Worm (Caenorhabditis elegans) whole organism, L2 larva: ENCODE results near the gene nuo-5.

Experiments used
- C34F6.9 ChIP-seq: fragments of 150-350 bp; optimal IDR thresholded peaks from 2 replicates; lab custom pipeline; 2014; ENCODE audit warnings: missing biosample characterization, missing genetic modification characterization
- F13H6.1 ChIP-seq: sonication (generic microtip); optimal IDR thresholded peaks from 2 replicates; lab custom pipeline; 2016; ENCODE audit warnings: missing genetic modification characterization, missing compliant biosample characterization
- R02D3.7 ChIP-seq: fragments of 150-350 bp; optimal IDR thresholded peaks from 2 replicates; lab custom pipeline; 2014; ENCODE audit warnings: missing biosample characterization, missing genetic modification characterization
- Y55F3AM.14 ChIP-seq: fragments of 200-800 bp; sonication (Bioruptor generic); optimal IDR thresholded peaks from 2 replicates; lab custom pipeline; 2018; ENCODE audit warnings: mild to moderate bottlenecking, missing genetic modification characterization, missing compliant biosample characterization
- ZK546.5 ChIP-seq: sonication (generic microtip); optimal IDR thresholded peaks from 2 replicates; lab custom pipeline; 2017; ENCODE audit warnings: missing biosample characterization, missing genetic modification characterization
- alr-1 ChIP-seq: fragments of 150-350 bp; optimal IDR thresholded peaks from 2 replicates; lab custom pipeline; 2014; ENCODE audit warnings: missing biosample characterization, missing genetic modification characterization
- aly-2 ChIP-seq: fragments of 150-350 bp; optimal IDR thresholded peaks from 2 replicates; lab custom pipeline; 2014; ENCODE audit warnings: missing biosample characterization, missing genetic modification characterization
- blmp-1 ChIP-seq: sonication (generic microtip); optimal IDR thresholded peaks from 2 replicates; lab custom pipeline; 2017; ENCODE audit warnings: missing genetic modification characterization, mild to moderate bottlenecking, missing compliant biosample characterization, antibody characterized with exemption, moderate library complexity; ENCODE audit not compliant: insufficient read depth
- ceh-82 ChIP-seq: fragments of 150-350 bp; optimal IDR thresholded peaks from 2 replicates; lab custom pipeline; 2014; ENCODE audit warnings: missing biosample characterization, missing genetic modification characterization
- crh-2 ChIP-seq: sonication (generic microtip); optimal IDR thresholded peaks from 2 replicates; lab custom pipeline; 2017; ENCODE audit warnings: missing biosample characterization, missing genetic modification characterization
- dmd-4 ChIP-seq: sonication (generic microtip); optimal IDR thresholded peaks from 2 replicates; lab custom pipeline; 2017; ENCODE audit warnings: missing biosample characterization, missing genetic modification characterization
- elt-1 ChIP-seq: fragments of 150-350 bp; optimal IDR thresholded peaks from 2 replicates; lab custom pipeline; 2014; ENCODE audit warnings: missing biosample characterization, missing genetic modification characterization
- elt-3 ChIP-seq: sonication (generic microtip); optimal IDR thresholded peaks from 2 replicates; lab custom pipeline; 2017; ENCODE audit warnings: missing biosample characterization, missing genetic modification characterization
- gmeb-1 ChIP-seq: fragments of 150-350 bp; optimal IDR thresholded peaks from 2 replicates; lab custom pipeline; 2014; ENCODE audit warnings: missing biosample characterization, missing genetic modification characterization
- lin-11 ChIP-seq: fragments of 150-350 bp; sonication (generic microtip); optimal IDR thresholded peaks from 2 replicates; lab custom pipeline; 2014; ENCODE audit warnings: missing biosample characterization, missing genetic modification characterization, inconsistent platforms, mixed read lengths
- lin-39 ChIP-seq: fragments of 150-350 bp; optimal IDR thresholded peaks from 2 replicates; lab custom pipeline; 2014; ENCODE audit warnings: missing biosample characterization, missing genetic modification reagents, missing genetic modification characterization
- lsy-2 ChIP-seq, 2 experiments: fragments of 150-350 bp in 1 of 2; sonication (generic microtip) in 1 of 2; optimal IDR thresholded peaks; 2 replicates each; lab custom pipeline; 2014 to 2017; ENCODE audit warnings: missing biosample characterization in 2 of 2, missing genetic modification characterization in 2 of 2
- mab-5 ChIP-seq: fragments of 150-350 bp; optimal IDR thresholded peaks from 2 replicates; lab custom pipeline; 2014; ENCODE audit warnings: missing biosample characterization, missing genetic modification characterization
- mbf-1 ChIP-seq: sonication (generic microtip); optimal IDR thresholded peaks from 2 replicates; lab custom pipeline; 2017; ENCODE audit warnings: missing biosample characterization, missing genetic modification characterization
- mdl-1 ChIP-seq, 2 experiments: fragments of 150-350 bp in 1 of 2; sonication (generic microtip) in 1 of 2; optimal IDR thresholded peaks; 2 replicates each; lab custom pipeline; 2017; ENCODE audit warnings: missing biosample characterization in 2 of 2, missing genetic modification characterization in 2 of 2
- nhr-10 ChIP-seq: sonication (generic microtip); optimal IDR thresholded peaks from 2 replicates; lab custom pipeline; 2017; ENCODE audit warnings: missing biosample characterization, missing genetic modification characterization
- nhr-21 ChIP-seq: fragments of 150-350 bp; optimal IDR thresholded peaks from 2 replicates; lab custom pipeline; 2014; ENCODE audit warnings: missing biosample characterization, missing genetic modification characterization
- nhr-23 ChIP-seq: fragments of 150-350 bp; optimal IDR thresholded peaks from 2 replicates; lab custom pipeline; 2014; ENCODE audit warnings: missing biosample characterization, missing genetic modification reagents, missing genetic modification characterization
- nhr-237 ChIP-seq: fragments of 150-350 bp; optimal IDR thresholded peaks from 2 replicates; lab custom pipeline; 2014; ENCODE audit warnings: missing biosample characterization, missing genetic modification characterization
- nhr-25 ChIP-seq: fragments of 150-350 bp; sonication (generic microtip); optimal IDR thresholded peaks from 3 replicates; lab custom pipeline; 2014; ENCODE audit warnings: missing biosample characterization, missing genetic modification characterization
- nhr-6 ChIP-seq: fragments of 150-350 bp; optimal IDR thresholded peaks from 2 replicates; lab custom pipeline; 2014; ENCODE audit warnings: missing biosample characterization, missing genetic modification characterization
- peb-1 ChIP-seq: fragments of 150-350 bp; optimal IDR thresholded peaks from 2 replicates; lab custom pipeline; 2014; ENCODE audit warnings: missing biosample characterization, missing genetic modification characterization
- sem-4 ChIP-seq: fragments of 150-350 bp; optimal IDR thresholded peaks from 2 replicates; lab custom pipeline; 2014; ENCODE audit warnings: missing biosample characterization, missing genetic modification reagents, missing genetic modification characterization
- skn-1 ChIP-seq: sonication (generic microtip); optimal IDR thresholded peaks from 2 replicates; lab custom pipeline; 2017; ENCODE audit warnings: missing biosample characterization, missing genetic modification characterization
- sma-3 ChIP-seq: sonication (generic microtip); optimal IDR thresholded peaks from 2 replicates; lab custom pipeline; 2016; ENCODE audit warnings: missing genetic modification reagents, missing genetic modification characterization, missing compliant biosample characterization
- snpc-4 ChIP-seq: fragments of 150-350 bp; optimal IDR thresholded peaks from 2 replicates; lab custom pipeline; 2014; ENCODE audit warnings: missing biosample characterization, missing genetic modification characterization
- unc-39 ChIP-seq: fragments of 150-350 bp; optimal IDR thresholded peaks from 2 replicates; lab custom pipeline; 2014; ENCODE audit warnings: missing biosample characterization, missing genetic modification characterization
- unc-55 ChIP-seq: fragments of 150-350 bp; sonication (generic microtip); optimal IDR thresholded peaks from 3 replicates; lab custom pipeline; 2014; ENCODE audit warnings: missing biosample characterization, missing genetic modification reagents, missing genetic modification characterization
- unc-62 ChIP-seq: fragments of 150-350 bp; optimal IDR thresholded peaks from 2 replicates; lab custom pipeline; 2014; ENCODE audit warnings: missing biosample characterization, missing genetic modification reagents, missing genetic modification characterization
- zag-1 ChIP-seq: fragments of 150-350 bp; optimal IDR thresholded peaks from 2 replicates; lab custom pipeline; 2014; ENCODE audit warnings: missing biosample characterization, missing genetic modification characterization
- ztf-1 ChIP-seq: fragments of 200-800 bp; sonication (Bioruptor generic); conservative IDR thresholded peaks from 2 replicates; pipeline ENCODE4 v1.3.6; 2022; ENCODE audit warnings: missing genetic modification characterization, missing compliant biosample characterization
- ztf-11 ChIP-seq: sonication (generic microtip); optimal IDR thresholded peaks from 2 replicates; lab custom pipeline; 2017; ENCODE audit warnings: missing biosample characterization, missing genetic modification characterization

nuo-5 gene

DNA sequence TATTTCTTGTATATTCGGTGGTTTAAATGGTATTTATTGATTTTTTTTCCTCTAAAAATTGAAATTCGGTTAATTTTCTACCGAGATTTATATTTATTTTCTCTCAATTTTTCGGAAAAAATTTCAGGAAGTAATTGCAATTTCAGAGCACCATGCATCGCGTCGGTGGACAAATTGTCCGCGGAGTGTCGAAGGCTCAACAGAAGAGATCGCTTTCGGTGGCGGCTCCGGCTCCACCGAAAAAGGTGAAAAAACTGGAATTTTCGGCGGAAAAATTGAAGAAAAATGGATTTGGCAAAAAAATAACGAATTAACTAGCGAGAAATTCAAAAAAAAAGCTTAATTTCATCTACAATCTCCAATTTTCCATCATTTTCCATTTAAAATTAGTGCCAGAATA is at the start of gene nuo-5:
TSS of gene nuo-5 (plus strand) at position 147 of the 400 bp plus-strand sequence.
- no peak for TF ChIP-seq blmp-1
- no peak for TF ChIP-seq lin-11
- no peak for TF ChIP-seq ceh-82 (tag; lab: Kevin White, UChicago)
- no peak for TF ChIP-seq nhr-10 (tag; lab: Kevin White, UChicago)
- TF ChIP-seq peb-1 = no peak
- no peak for TF ChIP-seq aly-2 (tag; lab: Kevin White, UChicago)
- no peak for TF ChIP-seq mbf-1 (tag; lab: Kevin White, UChicago)
- no peak for TF ChIP-seq crh-2

DNA sequence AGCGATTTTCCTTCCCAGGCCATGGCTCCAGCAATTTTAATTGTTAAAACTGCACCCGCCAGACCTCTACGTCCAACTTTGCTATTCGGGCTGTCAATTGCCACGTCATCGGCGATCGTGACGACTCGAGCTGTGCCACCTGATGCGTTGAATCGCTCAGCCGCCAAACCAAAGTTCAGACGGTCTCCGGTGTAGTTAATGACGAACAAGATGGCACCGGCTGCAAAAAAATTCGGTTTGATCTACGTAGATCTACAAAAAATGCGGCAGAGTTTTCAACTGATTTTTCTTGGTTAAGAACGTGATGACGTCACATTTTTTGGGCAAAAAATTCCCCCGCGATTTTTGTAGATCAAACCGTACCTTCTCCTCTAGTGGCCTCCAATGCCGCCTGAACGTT is 47.8 kb upstream of the nuo-5 start:
- TF ChIP-seq F13H6.1 (tag; lab: Kevin White, UChicago) (no peak), unc-39 (tag; lab: Kevin White, UChicago) (no peak), gmeb-1 (tag; lab: Kevin White, UChicago) (no peak), nhr-237 (no peak), nhr-23 (tag; lab: Kevin White, UChicago) (no peak)

DNA sequence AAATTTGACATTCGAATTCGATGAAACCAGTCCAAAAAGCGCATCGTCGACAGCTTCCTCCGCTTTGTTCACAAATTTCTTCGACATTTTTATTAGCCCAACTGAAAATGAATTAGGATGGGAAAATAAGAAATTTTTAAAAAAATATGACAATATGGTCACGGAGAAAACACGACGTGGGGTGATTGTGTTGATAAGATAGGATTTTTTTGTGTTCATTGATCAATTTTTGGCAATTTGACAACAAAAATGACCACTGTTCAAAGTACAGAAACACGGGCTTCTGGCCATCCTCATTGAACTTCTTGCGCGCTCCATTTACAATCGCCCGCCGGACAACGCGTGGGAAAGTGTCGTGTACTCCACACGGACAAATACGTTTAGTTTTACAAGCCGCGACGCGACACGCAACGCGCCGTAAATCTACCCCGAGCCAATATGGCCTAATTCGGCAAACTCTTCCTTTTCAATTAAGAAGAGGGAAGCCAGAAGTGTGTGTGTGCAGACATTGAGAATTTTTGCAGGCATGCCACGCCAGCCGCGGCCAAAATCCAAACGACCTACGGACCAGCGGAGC is 46.1 kb upstream of the nuo-5 start, which contains the start of the genes W02H5.8 and angl-1:
TSS of gene W02H5.8 (minus strand) at position 101 of the 577 bp plus-strand sequence.
TSS of gene angl-1 (plus strand) at position 527 of the 577 bp plus-strand sequence.
- TF ChIP-seq R02D3.7 (tag; lab: Kevin White, UChicago) = no peak
- TF ChIP-seq C34F6.9 (tag; lab: Kevin White, UChicago) = no peak
- TF ChIP-seq nhr-6 = no peak
- no peak for TF ChIP-seq lsy-2 (tag; optimal IDR thresholded peaks at IDR 0.05; lab: Kevin White, UChicago)
- no peak for TF ChIP-seq skn-1 (tag; lab: Kevin White, UChicago)
- no peak for TF ChIP-seq ceh-82 (tag; lab: Kevin White, UChicago)
- TF ChIP-seq ztf-11 (tag; lab: Kevin White, UChicago) = no peak
- no peak for TF ChIP-seq ztf-1
- no peak for TF ChIP-seq blmp-1
- TF ChIP-seq sma-3 (GFP tag; lab: Kevin White, UChicago) = no peak
- TF ChIP-seq ZK546.5 = no peak
- TF ChIP-seq nhr-25 = no peak

DNA sequence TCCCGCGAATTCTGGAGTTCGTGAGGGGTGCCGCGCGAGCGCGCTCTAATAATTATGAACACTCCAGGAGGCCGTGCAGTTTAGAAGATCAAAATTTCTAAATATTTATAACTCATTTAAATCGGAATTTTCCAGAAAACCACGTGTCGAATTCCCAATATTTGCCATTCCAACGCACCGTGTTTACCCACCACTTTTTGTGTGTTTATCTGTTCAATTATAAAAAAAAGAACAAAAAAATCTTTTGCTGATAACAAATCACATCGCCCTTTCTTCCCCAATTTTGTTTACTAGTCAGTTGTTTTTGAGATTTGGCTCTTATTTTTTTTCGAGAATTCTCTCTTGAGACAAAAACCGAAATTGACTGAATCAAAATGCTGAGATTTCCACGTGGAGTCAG is 42.6 kb upstream of the nuo-5 start:
- TF ChIP-seq Y55F3AM.14 (GFP tag; lab: Kevin White, UChicago) (no peak), nhr-10 (tag; lab: Kevin White, UChicago) (no peak), aly-2 (tag; lab: Kevin White, UChicago) (no peak), nhr-237 (no peak), sma-3 (GFP tag; lab: Kevin White, UChicago) (no peak), skn-1 (tag; lab: Kevin White, UChicago) (no peak), lsy-2 (tag; optimal IDR thresholded peaks at IDR 0.05; lab: Kevin White, UChicago) (no peak), snpc-4 (no peak), R02D3.7 (tag; lab: Kevin White, UChicago) (no peak), ztf-1 (no peak), mdl-1 (tag; optimal IDR thresholded peaks at IDR 0.05; lab: Kevin White, UChicago) (no peak), mbf-1 (tag; lab: Kevin White, UChicago) (no peak), mab-5 (tag; lab: Kevin White, UChicago) (no peak), ztf-11 (tag; lab: Kevin White, UChicago) (no peak), dmd-4 (tag; lab: Kevin White, UChicago) (no peak), ceh-82 (tag; lab: Kevin White, UChicago) (no peak), alr-1 (no peak), elt-3 (tag; lab: Kevin White, UChicago) (no peak)

DNA sequence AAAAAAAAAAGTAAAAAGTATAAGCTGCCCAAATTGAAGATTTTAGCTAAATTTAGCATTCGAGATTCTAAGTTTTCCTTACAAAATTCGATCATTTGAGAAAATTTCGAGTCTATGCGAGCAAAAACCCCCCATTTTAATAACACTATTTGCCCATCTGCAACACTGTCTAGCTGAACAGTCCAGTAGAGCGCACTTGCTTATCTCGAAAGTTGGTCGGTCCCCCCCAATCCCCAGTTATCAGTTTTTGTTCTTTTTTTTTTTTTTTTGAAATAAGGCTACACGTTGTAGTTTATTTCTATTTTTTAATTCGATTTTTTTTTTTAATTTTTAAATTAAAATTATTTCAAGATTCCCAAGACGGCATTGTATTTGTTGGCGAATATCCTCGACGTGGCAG is 41.1 kb upstream of the nuo-5 start:
- TF ChIP-seq crh-2 = peak; percentile 16
- TF ChIP-seq lsy-2 (tag; optimal IDR thresholded peaks at IDR 0.05; lab: Kevin White, UChicago) = peak in 1 of 2 experiments; percentile 46
- peak; percentile 22 for TF ChIP-seq unc-55
- TF ChIP-seq nhr-23 (tag; lab: Kevin White, UChicago) = no peak
- TF ChIP-seq C34F6.9 (tag; lab: Kevin White, UChicago) = peak; percentile 17
- TF ChIP-seq gmeb-1 (tag; lab: Kevin White, UChicago) = peak; percentile 35

DNA sequence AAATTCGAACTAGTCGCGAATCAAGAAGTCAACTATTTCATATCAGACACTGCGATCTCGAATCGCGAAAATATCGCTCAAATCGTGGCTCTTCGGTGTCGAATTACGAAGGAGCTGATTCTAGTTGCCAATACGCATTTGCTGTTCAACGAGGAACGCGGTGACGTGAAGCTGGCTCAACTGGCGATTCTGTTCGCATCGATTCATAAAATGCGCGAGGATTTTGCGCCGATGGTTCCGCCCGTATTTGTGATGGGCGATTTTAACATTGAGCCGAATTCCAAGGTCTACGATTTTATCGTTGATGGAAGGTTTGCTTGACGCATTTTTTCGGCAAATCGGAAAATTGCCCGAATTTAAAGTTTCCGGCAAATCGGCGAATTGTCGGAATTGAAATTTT is 38.3 kb upstream of the nuo-5 start:
- TF ChIP-seq alr-1 (no peak), snpc-4 (no peak), lsy-2 (tag; optimal IDR thresholded peaks at IDR 0.05; lab: Kevin White, UChicago) (no peak), nhr-237 (no peak), ztf-1 (no peak), unc-62 (GFP tag; lab: Kevin White, UChicago) (no peak), blmp-1 (no peak), lin-39 (no peak), mab-5 (tag; lab: Kevin White, UChicago) (no peak), gmeb-1 (tag; lab: Kevin White, UChicago) (no peak), zag-1 (no peak), nhr-21 (tag; lab: Kevin White, UChicago) (no peak), peb-1 (no peak), nhr-25 (no peak), sem-4 (no peak), elt-1 (tag; lab: Kevin White, UChicago) (no peak)
- TF ChIP-seq, all 48 proteins: peak for 0
